Worm (Caenorhabditis elegans) whole organism, midembryonic: ENCODE data around the gene ZK682.7.

Experiments used
- T22C8.4 ChIP-seq: fragments of 200-800 bp; sonication (Bioruptor generic); IDR thresholded peaks from 2 replicates; pipeline ENCODE4 v1.3.6; 2022; ENCODE audit warnings: missing genetic modification characterization, missing compliant biosample characterization
- cog-1 ChIP-seq: sonication (generic microtip); optimal IDR thresholded peaks from 2 replicates; lab custom pipeline; 2016; ENCODE audit warnings: missing genetic modification characterization, missing compliant biosample characterization
- flt-1 ChIP-seq: fragments of 200-800 bp; sonication (Bioruptor generic); IDR thresholded peaks from 2 replicates; pipeline ENCODE4 v1.3.6; 2022; ENCODE audit warnings: missing genetic modification characterization, missing compliant biosample characterization
- klf-2 ChIP-seq: fragments of 200-800 bp; sonication (Bioruptor generic); conservative IDR thresholded peaks from 2 replicates; pipeline ENCODE4 v1.3.6; 2022; ENCODE audit warnings: missing genetic modification reagents, missing genetic modification characterization, missing compliant biosample characterization
- med-1 ChIP-seq: sonication (generic microtip); optimal IDR thresholded peaks from 2 replicates; lab custom pipeline; 2017; ENCODE audit warnings: missing genetic modification characterization, mild to moderate bottlenecking, missing compliant biosample characterization, antibody characterized with exemption, missing genetic modification reagents; ENCODE audit not compliant: insufficient read depth
- ref-1 ChIP-seq: fragments of 200-800 bp; sonication (Bioruptor generic); conservative IDR thresholded peaks from 2 replicates; pipeline ENCODE4 v1.3.6; 2022; ENCODE audit warnings: missing genetic modification reagents, missing genetic modification characterization, missing compliant biosample characterization
- tab-1 ChIP-seq: fragments of 200-800 bp; sonication (Bioruptor generic); IDR thresholded peaks from 2 replicates; pipeline ENCODE4 v1.3.6; 2022; ENCODE audit warnings: missing genetic modification characterization, missing compliant biosample characterization
- ztf-23 ChIP-seq: fragments of 200-800 bp; sonication (Bioruptor generic); IDR thresholded peaks from 2 replicates; pipeline ENCODE4 v1.3.6; 2022; ENCODE audit warnings: missing genetic modification reagents, missing genetic modification characterization, missing compliant biosample characterization

ce11 chrV:9291919-9292318, at the start of gene ZK682.7:
- TF ChIP-seq med-1 (GFP tag; lab: Kevin White, UChicago) (no peak), klf-2 (no peak), tab-1 (GFP tag; lab: Robert Waterston, UW) (no peak), flt-1 (no peak), T22C8.4 (no peak), cog-1 (tag; lab: Kevin White, UChicago) (no peak), ref-1 (no peak), ztf-23 (GFP tag; lab: Robert Waterston, UW) (no peak)
